Fruit fly (Drosophila melanogaster) whole organism, embryonic: ENCODE measurements around the gene CG13097.

Source experiments
- CG11247 ChIP-seq: fragments of 200-800 bp; sonication (Bioruptor generic); IDR thresholded peaks from 2 replicates; pipeline ENCODE4 v1.3.6; 2022; ENCODE audit warnings: missing biosample characterization, missing genetic modification characterization
- CG11560 ChIP-seq: fragments of 200-800 bp; sonication (Bioruptor generic); IDR thresholded peaks from 3 replicates; pipeline ENCODE4 v1.3.6; 2022; ENCODE audit warnings: missing biosample characterization, missing genetic modification characterization
- CG11696 ChIP-seq: fragments of 200-800 bp; sonication (Bioruptor generic); IDR thresholded peaks from 2 replicates; pipeline ENCODE4 v1.3.6; 2022; ENCODE audit warnings: missing biosample characterization, missing genetic modification characterization
- CG11723 ChIP-seq: fragments of 200-800 bp; sonication (Bioruptor generic); optimal IDR thresholded peaks from 2 replicates; lab custom pipeline; 2017; ENCODE audit warnings: missing biosample characterization, mild to moderate bottlenecking, missing genetic modification characterization
- CG12299 ChIP-seq: fragments of 200-800 bp; sonication (Bioruptor generic); optimal IDR thresholded peaks from 2 replicates; lab custom pipeline; 2018; ENCODE audit warnings: missing biosample characterization, mild to moderate bottlenecking, missing genetic modification characterization
- CG13424 ChIP-seq: fragments of 200-800 bp; sonication (Bioruptor generic); optimal IDR thresholded peaks from 2 replicates; lab custom pipeline; 2019; ENCODE audit warnings: missing biosample characterization, mild to moderate bottlenecking, missing genetic modification characterization, moderate library complexity
- CG14441 ChIP-seq: fragments of 200-800 bp; sonication (Bioruptor generic); IDR thresholded peaks from 2 replicates; pipeline ENCODE4 v1.3.6; 2022; ENCODE audit warnings: missing biosample characterization, missing genetic modification characterization
- CG14965 ChIP-seq: fragments of 200-800 bp; sonication (Bioruptor generic); optimal IDR thresholded peaks from 2 replicates; lab custom pipeline; 2016; ENCODE audit warnings: missing biosample characterization, missing genetic modification characterization, borderline replicate concordance
- CG15479 ChIP-seq: fragments of 200-800 bp; sonication (Bioruptor generic); optimal IDR thresholded peaks from 3 replicates; lab custom pipeline; 2019; ENCODE audit warnings: missing biosample characterization, mild to moderate bottlenecking, missing genetic modification characterization, moderate library complexity
- CG17186 ChIP-seq: fragments of 200-800 bp; sonication (Bioruptor generic); optimal IDR thresholded peaks from 3 replicates; lab custom pipeline; 2017; ENCODE audit warnings: missing biosample characterization, missing genetic modification reagents, missing genetic modification characterization
- CG18011 ChIP-seq: fragments of 200-800 bp; sonication (Bioruptor generic); optimal IDR thresholded peaks from 2 replicates; lab custom pipeline; 2017; ENCODE audit warnings: missing biosample characterization, missing genetic modification characterization, mild to moderate bottlenecking, moderate library complexity, missing genotype
- CG2120 ChIP-seq: fragments of 200-800 bp; sonication (Bioruptor generic); optimal IDR thresholded peaks from 3 replicates; lab custom pipeline; 2016; ENCODE audit warnings: missing biosample characterization, missing genetic modification characterization
- CG30020 ChIP-seq: fragments of 200-800 bp; optimal IDR thresholded peaks from 2 replicates; lab custom pipeline; 2019; ENCODE audit warnings: missing biosample characterization, mild to moderate bottlenecking, missing genetic modification characterization, moderate library complexity
- CG31365 ChIP-seq: fragments of 200-800 bp; sonication (Bioruptor generic); optimal IDR thresholded peaks from 2 replicates; lab custom pipeline; 2018; ENCODE audit warnings: missing biosample characterization, mild to moderate bottlenecking, missing genetic modification characterization
- CG3163 ChIP-seq: fragments of 200-800 bp; sonication (Bioruptor generic); optimal IDR thresholded peaks from 3 replicates; lab custom pipeline; 2016; ENCODE audit warnings: missing biosample characterization, missing genetic modification characterization
- CG34224 ChIP-seq: fragments of 200-800 bp; sonication (Bioruptor generic); IDR thresholded peaks from 3 replicates; pipeline ENCODE4 v1.3.6; 2022; ENCODE audit warnings: missing biosample characterization, missing genetic modification characterization; ENCODE audit not compliant: partially characterized antibody
- CG4404 ChIP-seq: fragments of 200-800 bp; sonication (Bioruptor generic); IDR thresholded peaks from 2 replicates; pipeline ENCODE4 v1.3.6; 2022; ENCODE audit warnings: missing biosample characterization, missing genetic modification characterization
- CG4424 ChIP-seq: fragments of 200-800 bp; sonication (Bioruptor generic); optimal IDR thresholded peaks from 3 replicates; lab custom pipeline; 2016; ENCODE audit warnings: missing biosample characterization, missing genetic modification characterization
- CG6791 ChIP-seq: fragments of 200-800 bp; sonication (Bioruptor generic); IDR thresholded peaks from 3 replicates; pipeline ENCODE4 v1.3.6; 2022; ENCODE audit warnings: missing biosample characterization, missing genetic modification characterization; ENCODE audit not compliant: partially characterized antibody
- CG7839 ChIP-seq: fragments of 200-800 bp; sonication (Bioruptor generic); optimal IDR thresholded peaks from 3 replicates; lab custom pipeline; 2018; ENCODE audit warnings: missing biosample characterization, mild to moderate bottlenecking, missing genetic modification characterization, moderate library complexity
- CG9215 ChIP-seq: fragments of 200-800 bp; sonication (Bioruptor generic); IDR thresholded peaks from 2 replicates; pipeline ENCODE4 v1.3.6; 2022; ENCODE audit warnings: missing biosample characterization, missing genetic modification characterization
- D19A ChIP-seq: fragments of 200-800 bp; optimal IDR thresholded peaks from 3 replicates; lab custom pipeline; 2019; ENCODE audit warnings: missing biosample characterization, mild to moderate bottlenecking, missing genetic modification characterization, moderate library complexity
- GATAe ChIP-seq: fragments of 200-800 bp; sonication (Bioruptor generic); conservative IDR thresholded peaks from 2 replicates; pipeline ENCODE4 v1.3.6; 2022; ENCODE audit warnings: missing biosample characterization, missing genetic modification characterization
- H2.0 ChIP-seq: fragments of 200-800 bp; sonication (Bioruptor generic); IDR thresholded peaks from 2 replicates; pipeline ENCODE4 v1.3.6; 2022; ENCODE audit warnings: missing biosample characterization, missing genetic modification characterization
- Myb ChIP-seq: fragments of 200-800 bp; sonication (Bioruptor generic); optimal IDR thresholded peaks from 2 replicates; lab custom pipeline; 2016; ENCODE audit warnings: missing biosample characterization, missing genetic modification characterization
- Nf-YC ChIP-seq: fragments of 200-800 bp; optimal IDR thresholded peaks from 3 replicates; lab custom pipeline; 2019; ENCODE audit warnings: missing biosample characterization, mild to moderate bottlenecking, missing genetic modification characterization, moderate library complexity
- Oaz ChIP-seq: fragments of 200-800 bp; sonication (Bioruptor generic); IDR thresholded peaks from 2 replicates; pipeline ENCODE4 v1.3.6; 2022; ENCODE audit warnings: missing biosample characterization, missing genetic modification characterization
- Optix ChIP-seq: fragments of 200-800 bp; sonication (Bioruptor generic); IDR thresholded peaks from 3 replicates; pipeline ENCODE4 v1.3.6; 2022; ENCODE audit warnings: missing biosample characterization, missing genetic modification characterization
- Pdp1 ChIP-seq, 2 experiments: fragments of 200-800 bp; sonication (Bioruptor generic); optimal IDR thresholded peaks; 3 replicates each; lab custom pipeline; 2016; ENCODE audit warnings: missing biosample characterization in 2 of 2, missing genetic modification characterization in 2 of 2, mild to moderate bottlenecking in 1 of 2, moderate library complexity in 1 of 2
- Scr ChIP-seq: fragments of 200-800 bp; sonication (Bioruptor generic); IDR thresholded peaks from 2 replicates; pipeline ENCODE4 v1.3.6; 2022; ENCODE audit warnings: missing biosample characterization, missing genetic modification characterization; ENCODE audit not compliant: partially characterized antibody
- Sry-β ChIP-seq: fragments of 200-800 bp; sonication (Bioruptor generic); optimal IDR thresholded peaks from 2 replicates; lab custom pipeline; 2018; ENCODE audit warnings: missing biosample characterization, mild to moderate bottlenecking, missing genetic modification characterization, moderate library complexity
- aop ChIP-seq: fragments of 200-800 bp; sonication (Bioruptor generic); IDR thresholded peaks from 2 replicates; pipeline ENCODE4 v1.3.6; 2022; ENCODE audit warnings: missing biosample characterization, missing genetic modification characterization
- bab2 ChIP-seq: fragments of 200-800 bp; sonication (Bioruptor generic); optimal IDR thresholded peaks from 2 replicates; lab custom pipeline; 2016; ENCODE audit warnings: missing biosample characterization, missing genetic modification characterization
- chif ChIP-seq, 2 experiments: fragments of 200-800 bp; sonication (Bioruptor generic); optimal IDR thresholded peaks; 3 replicates each; lab custom pipeline; 2016; ENCODE audit warnings: missing biosample characterization in 2 of 2, missing genetic modification characterization in 2 of 2
- dan ChIP-seq: fragments of 200-800 bp; sonication (Bioruptor generic); IDR thresholded peaks from 2 replicates; pipeline ENCODE4 v1.3.6; 2022; ENCODE audit warnings: missing biosample characterization, missing genetic modification characterization
- dimm ChIP-seq: fragments of 200-800 bp; sonication (Bioruptor generic); IDR thresholded peaks from 2 replicates; pipeline ENCODE4 v1.3.6; 2022; ENCODE audit warnings: missing biosample characterization, missing genetic modification characterization
- dm ChIP-seq: fragments of 200-800 bp; sonication (Bioruptor generic); optimal IDR thresholded peaks from 3 replicates; lab custom pipeline; 2016; ENCODE audit warnings: missing biosample characterization, missing genetic modification characterization
- dmrt11E ChIP-seq: fragments of 200-800 bp; sonication (Bioruptor generic); optimal IDR thresholded peaks from 3 replicates; lab custom pipeline; 2018; ENCODE audit warnings: missing biosample characterization, mild to moderate bottlenecking, missing genetic modification characterization, moderate library complexity
- emc ChIP-seq: fragments of 200-800 bp; sonication (Bioruptor generic); optimal IDR thresholded peaks from 2 replicates; lab custom pipeline; 2016; ENCODE audit warnings: missing biosample characterization, missing genetic modification characterization
- eve ChIP-seq, 2 experiments: fragments of >200 bp; optimal IDR thresholded peaks; 2 replicates each; lab custom pipeline; 2017; ENCODE audit warnings: missing biosample characterization in 2 of 2, missing genetic modification characterization in 2 of 2
- eyg ChIP-seq: fragments of 200-800 bp; sonication (Bioruptor generic); optimal IDR thresholded peaks from 3 replicates; lab custom pipeline; 2016; ENCODE audit warnings: missing biosample characterization, missing genetic modification characterization
- fd64A ChIP-seq: fragments of 200-800 bp; sonication (Bioruptor generic); optimal IDR thresholded peaks from 3 replicates; lab custom pipeline; 2018; ENCODE audit warnings: missing biosample characterization, mild to moderate bottlenecking, missing genetic modification characterization
- fu2 ChIP-seq: fragments of 200-800 bp; sonication (Bioruptor generic); optimal IDR thresholded peaks from 2 replicates; lab custom pipeline; 2016; ENCODE audit warnings: missing biosample characterization, missing genetic modification characterization
- ham ChIP-seq: fragments of 200-800 bp; sonication (Bioruptor generic); IDR thresholded peaks from 2 replicates; pipeline ENCODE4 v1.3.6; 2022; ENCODE audit warnings: missing biosample characterization, missing genetic modification characterization
- hkb ChIP-seq, 2 experiments: fragments of 200-800 bp in 1 of 2; fragments of >200 bp in 1 of 2; sonication (Bioruptor generic) in 1 of 2; IDR thresholded peaks in 1 of 2; optimal IDR thresholded peaks in 1 of 2; 2 replicates each; pipeline versions ENCODE4 v1.3.6 to Lab custom; 2017 to 2022; ENCODE audit warnings: missing biosample characterization in 1 of 2, missing genetic modification characterization in 1 of 2
- nerfin-1 ChIP-seq: fragments of 200-800 bp; sonication (Bioruptor generic); optimal IDR thresholded peaks from 3 replicates; lab custom pipeline; 2019; ENCODE audit warnings: missing biosample characterization, mild to moderate bottlenecking, missing genetic modification characterization, moderate library complexity
- onecut ChIP-seq: fragments of 200-800 bp; sonication (Bioruptor generic); IDR thresholded peaks from 2 replicates; pipeline ENCODE4 v1.3.6; 2022; ENCODE audit warnings: missing biosample characterization, missing genetic modification characterization
- otp ChIP-seq: fragments of 200-800 bp; sonication (Bioruptor generic); IDR thresholded peaks from 3 replicates; pipeline ENCODE4, ENCODE4 v1.3.6; 2022; ENCODE audit warnings: missing biosample characterization, missing genetic modification characterization
- scrt ChIP-seq: fragments of 200-800 bp; sonication (Bioruptor generic); optimal IDR thresholded peaks from 2 replicates; lab custom pipeline; 2018; ENCODE audit warnings: missing biosample characterization, mild to moderate bottlenecking, missing genetic modification characterization, moderate library complexity
- sim ChIP-seq: fragments of 200-800 bp; sonication (Bioruptor generic); IDR thresholded peaks from 2 replicates; pipeline ENCODE4 v1.3.6; 2022; ENCODE audit warnings: missing biosample characterization, missing genetic modification characterization
- slbo ChIP-seq: fragments of 200-800 bp; sonication (Bioruptor generic); IDR thresholded peaks from 2 replicates; pipeline ENCODE4 v1.3.6; 2022; ENCODE audit warnings: missing biosample characterization, missing genetic modification characterization
- slp2 ChIP-seq: fragments of 200-800 bp; sonication (Bioruptor generic); optimal IDR thresholded peaks from 2 replicates; lab custom pipeline; 2016; ENCODE audit warnings: missing biosample characterization, missing genetic modification characterization

Gene CG13097

dm6 chr2L:8552472-8552871 lies 37.8 kb upstream of the CG13097 start (continued):
- TF ChIP-seq dm (no peak), D19A (peak; percentile 26), onecut (GFP tag; lab: Robert Waterston, UW) (no peak), fu2 (no peak), GATAe (no peak), CG30020 (no peak), CG11723 (no peak), bab2 (no peak), H2.0 (GFP tag; lab: Robert Waterston, UW) (no peak), Pdp1 (GFP tag; optimal IDR thresholded peaks at IDR 0.05; lab: Kevin White, UChicago) (no peak), CG31365 (no peak), Sry-β (no peak), CG2120 (GFP tag; lab: Kevin White, UChicago) (no peak), CG7839 (peak; percentile 61), CG18011 (no peak), dimm (GFP tag; lab: Robert Waterston, UW) (no peak), CG13424 (tag; lab: Kevin White, UChicago) (no peak), Scr (GFP tag; lab: Robert Waterston, UW) (no peak), scrt (GFP tag; lab: Kevin White, UChicago) (no peak), CG34224 (GFP tag; lab: Robert Waterston, UW) (no peak), aop (GFP tag; lab: Robert Waterston, UW) (no peak), nerfin-1 (tag; lab: Kevin White, UChicago) (no peak), otp (GFP tag; lab: Robert Waterston, UW) (no peak), CG11247 (GFP tag; lab: Robert Waterston, UW) (no peak), CG6791 (GFP tag; lab: Robert Waterston, UW) (no peak), hkb (optimal IDR thresholded peaks at IDR 0.05; lab: Kevin White, UChicago) (no peak), hkb (GFP tag; IDR thresholded peaks at IDR 0.05; lab: Robert Waterston, UW) (peak; percentile 38; the same call in 1 of the 2 replicates), CG14441 (GFP tag; lab: Robert Waterston, UW) (no peak), CG9215 (GFP tag; lab: Robert Waterston, UW) (no peak), emc (no peak), Oaz (GFP tag; lab: Robert Waterston, UW) (0 out of 2 replicates have a peak, but pooled peaks have one; percentile 6), fd64A (GFP tag; lab: Kevin White, UChicago) (no peak), CG4404 (GFP tag; lab: Robert Waterston, UW) (no peak), chif (GFP tag; optimal IDR thresholded peaks at IDR 0.05; lab: Kevin White, UChicago) (no peak), slp2 (GFP tag; lab: Kevin White, UChicago) (no peak), ham (GFP tag; lab: Robert Waterston, UW) (no peak), CG15479 (GFP tag; lab: Kevin White, UChicago) (no peak), eyg (no peak), CG12299 (tag; lab: Kevin White, UChicago) (no peak), eve (GFP tag; optimal IDR thresholded peaks at IDR 0.05; lab: Kevin White, UChicago) (no peak), sim (GFP tag; lab: Robert Waterston, UW) (no peak), Optix (GFP tag; lab: Robert Waterston, UW) (no peak), CG17186 (GFP tag; lab: Kevin White, UChicago) (no peak), Nf-YC (tag; lab: Kevin White, UChicago) (no peak), slbo (GFP tag; lab: Robert Waterston, UW) (0 out of 2 replicates have a peak, but pooled peaks have one; percentile 38), CG14965 (GFP tag; lab: Kevin White, UChicago) (no peak), CG11560 (no peak), dmrt11E (peak; percentile 63), dan (GFP tag; lab: Robert Waterston, UW) (no peak), Myb (no peak), CG3163 (GFP tag; lab: Kevin White, UChicago) (no peak), CG11696 (GFP tag; lab: Robert Waterston, UW) (no peak), CG4424 (GFP tag; lab: Kevin White, UChicago) (peak; percentile 43)
